Fruit fly (Drosophila melanogaster): ENCODE data around the gene beat-IV.

dm6 chr3R:23605315-23605881 is 48.2 kb downstream of the beat-IV start, which contains the start of gene CG10184:
- no peak for TF ChIP-seq sc (optimal IDR thresholded peaks at IDR 0.05)
- no peak for TF ChIP-seq sc (GFP tag; optimal IDR thresholded peaks at IDR 0.05)
- no peak for TF ChIP-seq Antp (GFP tag; optimal IDR thresholded peaks at IDR 0.05)
- TF ChIP-seq CG6175 (GFP tag; IDR thresholded peaks at IDR 0.05), result no peak
- TF ChIP-seq CG9727 (GFP tag; optimal IDR thresholded peaks at IDR 0.05), result no peak
- no peak for TF ChIP-seq rib (GFP tag; IDR thresholded peaks at IDR 0.05)
- TF ChIP-seq twi (tag; optimal IDR thresholded peaks at IDR 0.05), result no peak
- TF ChIP-seq CG32767 (GFP tag; IDR thresholded peaks at IDR 0.05), result no peak
- TF ChIP-seq jing (GFP tag; optimal IDR thresholded peaks at IDR 0.05), result no peak
- no peak for TF ChIP-seq slp2 (GFP tag; optimal IDR thresholded peaks at IDR 0.05)
- TF ChIP-seq CG9215 (GFP tag; IDR thresholded peaks at IDR 0.05), result no peak

All from whole organism, embryonic.